Worm (Caenorhabditis elegans) whole organism, L4 larva: ENCODE measurements around the gene let-711.

ENCODE experiments used
- F37D6.2 ChIP-seq: sonication (generic microtip); optimal IDR thresholded peaks from 2 replicates; lab custom pipeline; 2016; ENCODE audit warnings: mild to moderate bottlenecking, missing genetic modification characterization, missing compliant biosample characterization
- R02D3.7 ChIP-seq: fragments of 150-350 bp; sonication (generic microtip); optimal IDR thresholded peaks from 3 replicates; lab custom pipeline; 2014; ENCODE audit warnings: missing biosample characterization, missing genetic modification characterization
- T26A8.4 ChIP-seq: fragments of 200-800 bp; sonication (Bioruptor generic); IDR thresholded peaks from 2 replicates; pipeline ENCODE4 v1.3.6; 2022; ENCODE audit warnings: missing genetic modification characterization, missing compliant biosample characterization
- Y105C5A.15 ChIP-seq: fragments of 200-800 bp; sonication (Bioruptor generic); IDR thresholded peaks from 2 replicates; pipeline ENCODE4 v1.3.6; 2022; ENCODE audit warnings: missing genetic modification characterization, missing compliant biosample characterization
- Y48G9A.11 ChIP-seq: fragments of 200-800 bp; sonication (Bioruptor generic); IDR thresholded peaks from 2 replicates; pipeline ENCODE4 v1.3.6; 2022; ENCODE audit warnings: missing genetic modification reagents, missing genetic modification characterization, missing compliant biosample characterization
- Y75B8A.6 ChIP-seq: fragments of 200-800 bp; sonication (Bioruptor generic); IDR thresholded peaks from 2 replicates; pipeline ENCODE4 v1.3.6; 2022; ENCODE audit warnings: missing genetic modification reagents, missing genetic modification characterization, missing compliant biosample characterization
- ZK546.5 ChIP-seq, 2 experiments: sonication (generic microtip); optimal IDR thresholded peaks; 2 replicates each; lab custom pipeline; 2017; ENCODE audit warnings: missing biosample characterization in 2 of 2, missing genetic modification characterization in 2 of 2
- arid-1 ChIP-seq: fragments of 200-800 bp; sonication (Bioruptor generic); conservative IDR thresholded peaks from 2 replicates; pipeline ENCODE4 v1.3.6; 2022; ENCODE audit warnings: missing genetic modification reagents, missing genetic modification characterization, missing compliant biosample characterization
- attf-4 ChIP-seq: sonication (generic microtip); optimal IDR thresholded peaks from 3 replicates; lab custom pipeline; 2017; ENCODE audit warnings: missing biosample characterization, missing genetic modification characterization
- ceh-20 ChIP-seq: fragments of 200-800 bp; sonication (Bioruptor generic); IDR thresholded peaks from 2 replicates; pipeline ENCODE4 v1.3.6; 2022; ENCODE audit warnings: missing genetic modification reagents, missing genetic modification characterization, missing compliant biosample characterization
- ceh-62 ChIP-seq: sonication (generic microtip); optimal IDR thresholded peaks from 2 replicates; lab custom pipeline; 2017; ENCODE audit warnings: missing biosample characterization, missing genetic modification characterization
- ceh-82 ChIP-seq: sonication (generic microtip); optimal IDR thresholded peaks from 2 replicates; lab custom pipeline; 2017; ENCODE audit warnings: missing biosample characterization, missing genetic modification characterization
- ctbp-1 ChIP-seq: fragments of 200-800 bp; sonication (Bioruptor generic); IDR thresholded peaks from 2 replicates; pipeline ENCODE4 v1.3.6; 2022; ENCODE audit warnings: missing genetic modification reagents, missing genetic modification characterization, missing compliant biosample characterization
- daf-16 ChIP-seq, 3 experiments: sonication (generic microtip); optimal IDR thresholded peaks; 2 replicates each; lab custom pipeline; 2016 to 2017; ENCODE audit warnings: missing genetic modification characterization in 3 of 3, missing genetic modification reagents in 3 of 3, mild to moderate bottlenecking in 2 of 3, missing compliant biosample characterization in 2 of 3, missing biosample characterization in 1 of 3, moderate library complexity in 1 of 3
- daf-8 ChIP-seq: fragments of 200-800 bp; sonication (Bioruptor generic); IDR thresholded peaks from 2 replicates; pipeline ENCODE4 v1.3.6; 2022; ENCODE audit warnings: missing genetic modification characterization, missing compliant biosample characterization
- dpl-1 ChIP-seq: fragments of 150-350 bp; optimal IDR thresholded peaks from 2 replicates; lab custom pipeline; 2014; ENCODE audit warnings: missing biosample characterization, missing genetic modification reagents, missing genetic modification characterization
- gei-8 ChIP-seq: fragments of 200-800 bp; sonication (Bioruptor generic); optimal IDR thresholded peaks from 2 replicates; lab custom pipeline; 2018; ENCODE audit warnings: mild to moderate bottlenecking, missing genetic modification characterization, missing compliant biosample characterization
- hif-1 ChIP-seq, 2 experiments: sonication (generic microtip); optimal IDR thresholded peaks; 2 replicates each; lab custom pipeline; 2016 to 2017; ENCODE audit warnings: missing compliant biosample characterization in 2 of 2, missing genetic modification characterization in 2 of 2, missing genetic modification reagents in 2 of 2, missing genotype in 2 of 2, mild to moderate bottlenecking in 1 of 2
- hlh-11 ChIP-seq: fragments of 200-800 bp; sonication (Bioruptor generic); optimal IDR thresholded peaks from 2 replicates; lab custom pipeline; 2018; ENCODE audit warnings: mild to moderate bottlenecking, missing genetic modification characterization, missing compliant biosample characterization
- jun-1 ChIP-seq: fragments of 150-350 bp; optimal IDR thresholded peaks from 2 replicates; lab custom pipeline; 2014; ENCODE audit warnings: missing biosample characterization, missing genetic modification reagents, missing genetic modification characterization
- lin-1 ChIP-seq: fragments of 200-800 bp; sonication (Bioruptor generic); IDR thresholded peaks from 2 replicates; pipeline ENCODE4 v1.3.6; 2022; ENCODE audit warnings: missing genetic modification reagents, missing genetic modification characterization, missing compliant biosample characterization
- lin-13 ChIP-seq: fragments of 150-350 bp; optimal IDR thresholded peaks from 2 replicates; lab custom pipeline; 2014; ENCODE audit warnings: missing biosample characterization, missing genetic modification reagents, missing genetic modification characterization
- lin-15B ChIP-seq: fragments of 150-350 bp; sonication (generic microtip); optimal IDR thresholded peaks from 3 replicates; lab custom pipeline; 2014; ENCODE audit warnings: missing biosample characterization, missing genetic modification characterization
- lin-29 ChIP-seq: fragments of 200-800 bp; sonication (Bioruptor generic); IDR thresholded peaks from 2 replicates; pipeline ENCODE4 v1.3.6; 2022; ENCODE audit warnings: missing genetic modification reagents, missing genetic modification characterization, missing compliant biosample characterization
- lin-39 ChIP-seq: fragments of 150-350 bp; optimal IDR thresholded peaks from 2 replicates; lab custom pipeline; 2014; ENCODE audit warnings: missing biosample characterization, missing genetic modification reagents, missing genetic modification characterization
- lir-3 ChIP-seq: sonication (generic microtip); optimal IDR thresholded peaks from 2 replicates; lab custom pipeline; 2016; ENCODE audit warnings: mild to moderate bottlenecking, missing genetic modification characterization, missing compliant biosample characterization
- lsy-2 ChIP-seq, 2 experiments: fragments of 150-350 bp in 1 of 2; sonication (generic microtip) in 1 of 2; optimal IDR thresholded peaks; 2 replicates each; lab custom pipeline; 2014 to 2017; ENCODE audit warnings: missing biosample characterization in 2 of 2, missing genetic modification characterization in 2 of 2
- madf-5 ChIP-seq, 2 experiments: fragments of 200-800 bp; sonication (Bioruptor generic); IDR thresholded peaks; 2 replicates each; pipeline ENCODE4 v1.3.6; 2022; ENCODE audit warnings: missing compliant biosample characterization in 2 of 2, missing genetic modification characterization in 2 of 2
- mdl-1 ChIP-seq, 2 experiments: fragments of 150-350 bp in 1 of 2; sonication (generic microtip) in 1 of 2; optimal IDR thresholded peaks; 2 replicates each; lab custom pipeline; 2014 to 2017; ENCODE audit warnings: missing biosample characterization in 2 of 2, missing genetic modification characterization in 2 of 2
- mdt-29 ChIP-seq: fragments of 200-800 bp; sonication (Bioruptor generic); IDR thresholded peaks from 2 replicates; pipeline ENCODE4 v1.3.6; 2022; ENCODE audit warnings: missing genetic modification reagents, missing genetic modification characterization, missing compliant biosample characterization
- mep-1 ChIP-seq: fragments of 150-350 bp; sonication (generic microtip); optimal IDR thresholded peaks from 3 replicates; lab custom pipeline; 2014; ENCODE audit warnings: missing biosample characterization, missing genetic modification characterization
- mxl-3 ChIP-seq: fragments of 200-800 bp; sonication (Bioruptor generic); optimal IDR thresholded peaks from 2 replicates; lab custom pipeline; 2018; ENCODE audit warnings: mild to moderate bottlenecking, missing genetic modification characterization, missing compliant biosample characterization
- nhr-10 ChIP-seq: fragments of 150-350 bp; optimal IDR thresholded peaks from 2 replicates; lab custom pipeline; 2014; ENCODE audit warnings: missing biosample characterization, missing genetic modification characterization
- nhr-102 ChIP-seq: sonication (generic microtip); optimal IDR thresholded peaks from 2 replicates; lab custom pipeline; 2016; ENCODE audit warnings: mild to moderate bottlenecking, missing genetic modification characterization, moderate library complexity, missing compliant biosample characterization
- nhr-237 ChIP-seq: sonication (generic microtip); optimal IDR thresholded peaks from 2 replicates; lab custom pipeline; 2017; ENCODE audit warnings: missing biosample characterization, missing genetic modification characterization
- nhr-25 ChIP-seq: sonication (generic microtip); optimal IDR thresholded peaks from 2 replicates; lab custom pipeline; 2017; ENCODE audit warnings: missing genetic modification characterization, mild to moderate bottlenecking, missing compliant biosample characterization, antibody characterized with exemption, moderate library complexity, borderline replicate concordance; ENCODE audit not compliant: insufficient read depth
- nhr-41 ChIP-seq: fragments of 200-800 bp; sonication (Bioruptor generic); IDR thresholded peaks from 2 replicates; pipeline ENCODE4 v1.3.6; 2022; ENCODE audit warnings: missing genetic modification reagents, missing genetic modification characterization, missing compliant biosample characterization
- nhr-48 ChIP-seq: sonication (generic microtip); optimal IDR thresholded peaks from 2 replicates; lab custom pipeline; 2016; ENCODE audit warnings: mild to moderate bottlenecking, missing genetic modification characterization, missing compliant biosample characterization
- nhr-76 ChIP-seq: fragments of 150-350 bp; optimal IDR thresholded peaks from 2 replicates; lab custom pipeline; 2014; ENCODE audit warnings: missing biosample characterization, missing genetic modification characterization
- nhr-77 ChIP-seq: fragments of 150-350 bp; optimal IDR thresholded peaks from 2 replicates; lab custom pipeline; 2014; ENCODE audit warnings: missing biosample characterization, missing genetic modification characterization
- sdz-12 ChIP-seq: fragments of 200-800 bp; sonication (Bioruptor generic); optimal IDR thresholded peaks from 2 replicates; lab custom pipeline; 2018; ENCODE audit warnings: mild to moderate bottlenecking, missing genetic modification characterization, missing compliant biosample characterization
- spr-3 ChIP-seq: fragments of 200-800 bp; sonication (Bioruptor generic); optimal IDR thresholded peaks from 2 replicates; lab custom pipeline; 2018; ENCODE audit warnings: mild to moderate bottlenecking, missing genetic modification characterization, missing compliant biosample characterization
- tra-1 ChIP-seq: fragments of 200-800 bp; sonication (Bioruptor generic); IDR thresholded peaks from 2 replicates; pipeline ENCODE4 v1.3.6; 2022; ENCODE audit warnings: missing genetic modification reagents, missing genetic modification characterization, missing compliant biosample characterization
- unc-130 ChIP-seq: sonication (generic microtip); optimal IDR thresholded peaks from 2 replicates; lab custom pipeline; 2016; ENCODE audit warnings: missing genetic modification reagents, missing genetic modification characterization, missing compliant biosample characterization
- unc-62 ChIP-seq, 3 experiments: fragments of 150-350 bp in 1 of 3; sonication (generic microtip); optimal IDR thresholded peaks in 2 of 3; peaks in 1 of 3; 1 replicate in 1 of 3; 2 replicates in 2 of 3; lab custom pipeline; 2014 to 2017; ENCODE audit warnings: missing biosample characterization in 3 of 3, missing genetic modification characterization in 3 of 3, missing genetic modification reagents in 3 of 3, missing genotype in 1 of 3
- zag-1 ChIP-seq: fragments of 150-350 bp; optimal IDR thresholded peaks from 2 replicates; lab custom pipeline; 2014; ENCODE audit warnings: missing biosample characterization, missing genetic modification characterization
- zfp-2 ChIP-seq: sonication (generic microtip); optimal IDR thresholded peaks from 2 replicates; lab custom pipeline; 2016; ENCODE audit warnings: mild to moderate bottlenecking, missing genetic modification characterization, missing compliant biosample characterization
- zip-2 ChIP-seq: fragments of 150-350 bp; optimal IDR thresholded peaks from 2 replicates; lab custom pipeline; 2014; ENCODE audit warnings: missing biosample characterization, missing genetic modification characterization
- ztf-11 ChIP-seq: fragments of 150-350 bp; optimal IDR thresholded peaks from 2 replicates; lab custom pipeline; 2014; ENCODE audit warnings: missing biosample characterization, missing genetic modification characterization
- ztf-7 ChIP-seq: fragments of 150-350 bp; optimal IDR thresholded peaks from 2 replicates; lab custom pipeline; 2014; ENCODE audit warnings: missing biosample characterization, missing genetic modification characterization

Gene let-711

DNA sequence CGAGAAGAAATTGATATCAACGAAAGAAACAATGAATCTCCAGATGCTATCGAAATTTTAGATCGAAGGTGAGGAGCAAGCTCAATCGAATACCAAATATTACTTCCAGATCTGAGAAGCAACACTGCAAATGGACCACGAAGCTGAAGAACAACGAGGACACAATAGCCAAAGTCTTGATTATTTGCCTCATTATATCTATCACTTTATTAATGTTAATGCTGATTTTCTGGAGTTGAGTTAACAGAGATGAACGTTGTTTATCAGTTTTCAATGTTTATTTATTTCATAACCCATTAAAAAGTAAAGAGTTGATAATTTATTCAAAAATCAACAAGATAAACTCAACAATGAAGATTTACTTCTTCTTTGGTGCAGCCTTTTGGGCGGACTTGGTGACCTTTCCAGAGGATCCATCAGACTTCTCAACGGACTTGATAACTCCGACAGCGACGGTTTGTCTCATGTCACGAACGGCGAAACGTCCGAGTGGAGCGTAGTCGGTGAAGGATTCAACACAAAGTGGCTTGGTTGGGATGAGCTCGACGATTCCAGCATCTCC lies 23.3 kb downstream of the let-711 start (continued):
- TF ChIP-seq ceh-82 (tag; lab: Kevin White, UChicago) (no peak), madf-5 (GFP tag; IDR thresholded peaks at IDR 0.05; lab: Robert Waterston, UW) (no peak; a peak in 1 of 4 replicates), daf-8 (no peak), mdt-29 (GFP tag; lab: Robert Waterston, UW) (no peak), T26A8.4 (GFP tag; lab: Robert Waterston, UW) (peak; percentile 52; the same call in 1 of the 2 replicates), ceh-62 (no peak), mxl-3 (GFP tag; lab: Kevin White, UChicago) (no peak), unc-130 (GFP tag; lab: Kevin White, UChicago) (peak; percentile 76), zip-2 (no peak), unc-62 (GFP tag; optimal IDR thresholded peaks at IDR 0.05 in 1 of 2; lab: Kevin White, UChicago) (no peak), unc-62 (tag; optimal IDR thresholded peaks at IDR 0.05; lab: Kevin White, UChicago) (no peak), Y48G9A.11 (peak; percentile 84), lin-1 (peak; percentile 27; the same call in 1 of the 2 replicates), lin-29 (GFP tag; lab: Robert Waterston, UW) (no peak), hif-1 (tag; optimal IDR thresholded peaks at IDR 0.05; lab: Kevin White, UChicago) (no peak), nhr-10 (no peak), ZK546.5 (tag; optimal IDR thresholded peaks at IDR 0.05; lab: Kevin White, UChicago) (no peak), Y105C5A.15 (GFP tag; lab: Robert Waterston, UW) (no peak), gei-8 (no peak), F37D6.2 (tag; lab: Kevin White, UChicago) (no peak), ztf-7 (tag; lab: Kevin White, UChicago) (no peak), ztf-11 (tag; lab: Kevin White, UChicago) (no peak), zfp-2 (no peak), nhr-41 (no peak), nhr-48 (tag; lab: Kevin White, UChicago) (peak; percentile 18), ceh-20 (GFP tag; lab: Robert Waterston, UW) (no peak), nhr-77 (tag; lab: Kevin White, UChicago) (no peak), mdl-1 (tag; optimal IDR thresholded peaks at IDR 0.05; lab: Kevin White, UChicago) (no peak), nhr-237 (tag; lab: Kevin White, UChicago) (no peak), R02D3.7 (tag; lab: Kevin White, UChicago) (peak; percentile 25), daf-16 (GFP tag; optimal IDR thresholded peaks at IDR 0.05; lab: Kevin White, UChicago) (no peak), daf-16 (tag; optimal IDR thresholded peaks at IDR 0.05; lab: Kevin White, UChicago) (peak; percentile 14), jun-1 (tag; lab: Kevin White, UChicago) (no peak), hlh-11 (tag; lab: Kevin White, UChicago) (no peak), ctbp-1 (GFP tag; lab: Robert Waterston, UW) (no peak), arid-1 (GFP tag; lab: Robert Waterston, UW) (peak; percentile 76), spr-3 (GFP tag; lab: Kevin White, UChicago) (no peak), lir-3 (no peak), lin-39 (tag; lab: Kevin White, UChicago) (no peak), lsy-2 (tag; optimal IDR thresholded peaks at IDR 0.05; lab: Kevin White, UChicago) (peak in 1 of 2 experiments; percentile 52), zag-1 (no peak), lin-13 (GFP tag; lab: Kevin White, UChicago) (peak; percentile 17), dpl-1 (no peak), nhr-76 (no peak), lin-15B (tag; lab: Kevin White, UChicago) (no peak), tra-1 (GFP tag; lab: Robert Waterston, UW) (peak; percentile 28; the same call in 1 of the 2 replicates), sdz-12 (no peak), mep-1 (tag; lab: Kevin White, UChicago) (no peak), Y75B8A.6 (GFP tag; lab: Robert Waterston, UW) (0 out of 2 replicates have a peak, but pooled peaks have one; percentile 24), attf-4 (tag; lab: Kevin White, UChicago) (no peak), nhr-102 (tag; lab: Kevin White, UChicago) (no peak), nhr-25 (tag; lab: Kevin White, UChicago) (no peak)
